Worm (Caenorhabditis elegans) whole organism, early embryonic: ENCODE data around the gene str-82.

Source experiments
- F13C5.2 ChIP-seq: sonication (generic microtip); optimal IDR thresholded peaks from 2 replicates; lab custom pipeline; 2017; ENCODE audit warnings: mild to moderate bottlenecking, missing genetic modification characterization, inconsistent platforms, missing compliant biosample characterization
- aly-1 ChIP-seq: sonication (generic microtip); optimal IDR thresholded peaks from 2 replicates; lab custom pipeline; 2016; ENCODE audit warnings: missing genetic modification characterization, missing compliant biosample characterization
- ama-1 ChIP-seq: fragments of 150-350 bp; optimal IDR thresholded peaks from 2 replicates; lab custom pipeline; 2014
- scrt-1 ChIP-seq: fragments of 200-800 bp; sonication (Bioruptor generic); IDR thresholded peaks from 2 replicates; pipeline ENCODE4 v1.3.6; 2022; ENCODE audit warnings: missing genetic modification characterization, missing compliant biosample characterization
- sea-1 ChIP-seq: fragments of 200-800 bp; sonication (Bioruptor generic); conservative IDR thresholded peaks from 2 replicates; pipeline ENCODE4 v1.3.6; 2022; ENCODE audit warnings: missing genetic modification characterization, missing compliant biosample characterization
- tbx-11 ChIP-seq: fragments of 200-800 bp; sonication (Bioruptor generic); IDR thresholded peaks from 2 replicates; pipeline ENCODE4 v1.3.6; 2022; ENCODE audit warnings: missing genetic modification characterization, missing compliant biosample characterization
- tbx-37 ChIP-seq: fragments of 200-800 bp; sonication (Bioruptor generic); conservative IDR thresholded peaks from 2 replicates; pipeline ENCODE4 v1.3.6; 2022; ENCODE audit warnings: missing genetic modification reagents, missing genetic modification characterization, missing compliant biosample characterization

DNA sequence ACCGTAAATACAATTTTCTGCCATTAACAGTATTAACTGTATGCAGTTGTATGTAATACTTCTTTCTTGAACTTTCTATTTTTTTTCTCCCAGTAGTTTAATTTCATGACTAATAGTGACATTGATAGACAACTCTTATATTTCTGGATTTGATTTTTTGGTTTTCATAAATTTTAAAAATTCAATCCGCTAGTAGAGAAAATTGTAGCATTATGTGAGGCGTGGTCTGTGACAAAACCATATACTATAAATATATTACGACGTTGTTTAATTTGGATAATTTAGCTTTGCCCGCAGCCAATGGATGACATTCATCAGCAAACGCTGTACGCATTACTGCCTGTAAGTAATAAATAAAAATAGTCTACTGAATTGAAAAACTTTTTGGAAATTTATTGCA lies 45.4 kb upstream of the str-82 start, which contains the start of gene srx-64:
- TF ChIP-seq tbx-11 (GFP tag; lab: Robert Waterston, UW) = no peak
- no peak for TF ChIP-seq sea-1 (GFP tag; lab: Robert Waterston, UW)
- TF ChIP-seq ama-1 (lab: Kevin White, UChicago) = no peak
- TF ChIP-seq aly-1 (tag; lab: Kevin White, UChicago) = no peak
- TF ChIP-seq F13C5.2 (tag; lab: Kevin White, UChicago) = no peak
- TF ChIP-seq scrt-1 (GFP tag; lab: Robert Waterston, UW) = no peak
- no peak for TF ChIP-seq tbx-37 (GFP tag; lab: Robert Waterston, UW)
